Worm (Caenorhabditis elegans): Measurements from ENCODE around the gene npp-22.

Gene npp-22

ce11 chrV:11762863-11763262 is 29.6 kb upstream of the npp-22 start, which contains the start of gene T04F3.4:
Gene T04F3.4, minus strand, starts transcription at chrV:11763049.
- TF ChIP-seq ets-5 (GFP tag; IDR thresholded peaks at IDR 0.05) (no peak), lsy-2 (tag; optimal IDR thresholded peaks at IDR 0.05) (peak in 1 of 2 experiments; percentile 28), nhr-12 (tag; optimal IDR thresholded peaks at IDR 0.05) (no peak)

ce11 chrV:11760371-11760770 is 27.1 kb upstream of the npp-22 start, which contains the start of gene T04F3.5:
Gene T04F3.5, plus strand, starts transcription at chrV:11760671.
- TF ChIP-seq ets-5 (GFP tag; IDR thresholded peaks at IDR 0.05): no peak
- no peak for TF ChIP-seq C04F5.9 (tag; optimal IDR thresholded peaks at IDR 0.05)
- no peak for TF ChIP-seq nhr-71 (tag; optimal IDR thresholded peaks at IDR 0.05)
- TF ChIP-seq unc-86 (tag; optimal IDR thresholded peaks at IDR 0.05): no peak
- no peak for TF ChIP-seq nhr-77 (tag; optimal IDR thresholded peaks at IDR 0.05)
- no peak for TF ChIP-seq egl-27 (tag; optimal IDR thresholded peaks at IDR 0.05)
- TF ChIP-seq jun-1 (tag; optimal IDR thresholded peaks at IDR 0.05): no peak

ce11 chrV:11758635-11759034 is 25.4 kb upstream of the npp-22 start, which contains the start of gene T04F3.3:
Gene T04F3.3, plus strand, starts transcription at chrV:11758935.
- TF ChIP-seq lir-3 (tag; optimal IDR thresholded peaks at IDR 0.05; ENCODE audit: poor library complexity): no peak
- TF ChIP-seq ceh-88 (GFP tag; IDR thresholded peaks at IDR 0.05): no peak
- no peak for TF ChIP-seq blmp-1 (tag; optimal IDR thresholded peaks at IDR 0.05)
- TF ChIP-seq fkh-4 (tag; optimal IDR thresholded peaks at IDR 0.05; ENCODE audit: borderline replicate concordance): no peak
- no peak for TF ChIP-seq vab-15 (tag; optimal IDR thresholded peaks at IDR 0.05)
- TF ChIP-seq snu-23 (GFP tag; optimal IDR thresholded peaks at IDR 0.05): no peak
- TF ChIP-seq unc-30 (tag; optimal IDR thresholded peaks at IDR 0.05): no peak

ce11 chrV:11757358-11757757 is 24.1 kb upstream of the npp-22 start, which contains the start of gene smoc-1:
Gene smoc-1, plus strand, starts transcription at chrV:11757658.
- TF ChIP-seq lin-13 (GFP tag; optimal IDR thresholded peaks at IDR 0.05) (no peak), fkh-10 (GFP tag; optimal IDR thresholded peaks at IDR 0.05) (no peak), dpl-1 (GFP tag; optimal IDR thresholded peaks at IDR 0.05) (no peak), nhr-85 (tag) (no peak), mep-1 (tag; optimal IDR thresholded peaks at IDR 0.05) (no peak), ets-5 (GFP tag; IDR thresholded peaks at IDR 0.05) (no peak), nhr-237 (tag; optimal IDR thresholded peaks at IDR 0.05) (no peak), nhr-12 (tag; optimal IDR thresholded peaks at IDR 0.05) (no peak)

DNA sequence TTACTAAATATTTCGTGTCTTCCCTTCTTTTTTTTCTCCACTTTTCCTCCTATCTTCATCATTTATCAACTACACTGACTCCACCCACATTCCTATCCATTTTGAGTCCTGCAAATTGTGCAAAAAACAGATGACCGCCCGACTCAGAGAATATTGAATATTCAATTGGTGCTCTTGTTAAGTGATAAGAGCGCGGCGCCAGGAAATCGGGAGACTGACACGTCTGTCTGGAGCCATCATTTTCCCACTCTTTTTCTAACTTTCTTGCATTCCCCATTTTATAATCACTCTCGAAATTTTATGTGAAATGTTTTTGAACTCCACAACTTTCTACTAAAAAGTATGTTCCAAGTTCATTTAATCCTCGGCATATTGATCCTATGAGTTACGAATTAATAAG is 22.6 kb upstream of the npp-22 start:
- TF ChIP-seq elt-2 (tag; optimal IDR thresholded peaks at IDR 0.05): peak; percentile 63
- no peak for TF ChIP-seq aly-2 (tag; optimal IDR thresholded peaks at IDR 0.05)
- TF ChIP-seq ceh-90 (tag; optimal IDR thresholded peaks at IDR 0.05): no peak

ce11 chrV:11751480-11751879 is 18.2 kb upstream of the npp-22 start:
- no peak for TF ChIP-seq sox-4 (tag; optimal IDR thresholded peaks at IDR 0.05)
- no peak for TF ChIP-seq alr-1 (tag; optimal IDR thresholded peaks at IDR 0.05; ENCODE audit: borderline replicate concordance)
- no peak for TF ChIP-seq dpl-1 (GFP tag; optimal IDR thresholded peaks at IDR 0.05)
- TF ChIP-seq ztf-11 (tag; optimal IDR thresholded peaks at IDR 0.05): no peak
- TF ChIP-seq efl-3 (GFP tag; optimal IDR thresholded peaks at IDR 0.05): no peak
- TF ChIP-seq blmp-1 (tag; optimal IDR thresholded peaks at IDR 0.05): no peak
- no peak for TF ChIP-seq ces-1 (GFP tag; optimal IDR thresholded peaks at IDR 0.05)
- TF ChIP-seq efl-1 (optimal IDR thresholded peaks at IDR 0.05): no peak
- peak in 1 of 2 experiments; percentile 83 for TF ChIP-seq efl-1 (GFP tag; optimal IDR thresholded peaks at IDR 0.05 in 1 of 2)
- no peak for TF ChIP-seq lin-14 (GFP tag; optimal IDR thresholded peaks at IDR 0.05)
- TF ChIP-seq lsy-2 (tag; optimal IDR thresholded peaks at IDR 0.05): peak in 1 of 2 experiments; percentile 10
- TF ChIP-seq mef-2 (tag; optimal IDR thresholded peaks at IDR 0.05): no peak
- no peak for TF ChIP-seq egl-27 (tag; optimal IDR thresholded peaks at IDR 0.05)
- TF ChIP-seq lin-13 (GFP tag; optimal IDR thresholded peaks at IDR 0.05): no peak
- TF ChIP-seq zip-4 (GFP tag; optimal IDR thresholded peaks at IDR 0.05): no peak
- no peak for TF ChIP-seq nhr-77 (tag; optimal IDR thresholded peaks at IDR 0.05)
- TF ChIP-seq snpc-4 (tag; optimal IDR thresholded peaks at IDR 0.05): no peak
- TF ChIP-seq fkh-4 (tag; optimal IDR thresholded peaks at IDR 0.05; ENCODE audit: borderline replicate concordance): no peak
- no peak for TF ChIP-seq aly-2 (tag; optimal IDR thresholded peaks at IDR 0.05)
- peak; percentile 68 for TF ChIP-seq F16B12.6 (tag; optimal IDR thresholded peaks at IDR 0.05)
- TF ChIP-seq rnt-1 (tag; optimal IDR thresholded peaks at IDR 0.05): peak; percentile 10
- TF ChIP-seq nhr-20 (tag; optimal IDR thresholded peaks at IDR 0.05): no peak

Measured in whole organism, L1 larva.